Fruit fly (Drosophila melanogaster) whole organism, wandering third instar larva: ENCODE measurements around the gene CG12003.
A peak's percentile ranks its signal among the peaks of the same experiment; 100 is the strongest.

Experiments used
- Abd-B ChIP-seq: fragments of >200 bp; optimal IDR thresholded peaks from 2 replicates; lab custom pipeline; 2017; ENCODE audit warnings: missing biosample characterization, missing genetic modification characterization
- CG32264 ChIP-seq: fragments of 200-800 bp; sonication (Bioruptor generic); optimal IDR thresholded peaks from 2 replicates; lab custom pipeline; 2016; ENCODE audit warnings: missing biosample characterization, missing genetic modification characterization
- CG9705 ChIP-seq: fragments of 200-800 bp; sonication (Bioruptor generic); optimal IDR thresholded peaks from 2 replicates; lab custom pipeline; 2018; ENCODE audit warnings: missing biosample characterization, mild to moderate bottlenecking, missing genetic modification characterization
- CrebA ChIP-seq: fragments of 200-800 bp; sonication (Bioruptor generic); optimal IDR thresholded peaks from 2 replicates; lab custom pipeline; 2016; ENCODE audit warnings: missing biosample characterization, mild to moderate bottlenecking, missing genetic modification characterization, borderline replicate concordance
- Dfd ChIP-seq: fragments of >200 bp; optimal IDR thresholded peaks from 2 replicates; lab custom pipeline; 2017; ENCODE audit warnings: missing biosample characterization, missing genetic modification characterization
- Dif ChIP-seq: fragments of 200-275, 200-300 bp; sonication (Bioruptor generic); optimal IDR thresholded peaks from 2 replicates; lab custom pipeline; 2018; ENCODE audit warnings: missing biosample characterization, missing genetic modification characterization; ENCODE audit not compliant: partially characterized antibody
- GATAd ChIP-seq: sonication (Bioruptor generic); optimal IDR thresholded peaks from 2 replicates; lab custom pipeline; 2016; ENCODE audit warnings: missing biosample characterization, missing genetic modification characterization
- HLH106 ChIP-seq: fragments of 200-800 bp; optimal IDR thresholded peaks from 3 replicates; lab custom pipeline; 2019; ENCODE audit warnings: missing biosample characterization, mild to moderate bottlenecking, missing genetic modification characterization, moderate library complexity
- Hnf4 ChIP-seq: fragments of 200-800 bp; sonication (Bioruptor generic); optimal IDR thresholded peaks from 2 replicates; lab custom pipeline; 2016; ENCODE audit warnings: missing biosample characterization, mild to moderate bottlenecking, missing genetic modification characterization
- Hr78 ChIP-seq: fragments of >200 bp; optimal IDR thresholded peaks from 2 replicates; lab custom pipeline; 2017; ENCODE audit warnings: missing biosample characterization, missing genetic modification characterization
- Hr83 ChIP-seq: fragments of 200-300 bp; sonication (Bioruptor generic); optimal IDR thresholded peaks from 2 replicates; lab custom pipeline; 2016; ENCODE audit warnings: missing biosample characterization, mild to moderate bottlenecking, missing genetic modification characterization, moderate library complexity; ENCODE audit not compliant: poor library complexity, severe bottlenecking
- Jra ChIP-seq: sonication (Bioruptor generic); optimal IDR thresholded peaks from 2 replicates; lab custom pipeline; 2016; ENCODE audit warnings: missing biosample characterization, missing genetic modification characterization
- Mio ChIP-seq: sonication (Bioruptor generic); optimal IDR thresholded peaks from 2 replicates; lab custom pipeline; 2016; ENCODE audit warnings: missing biosample characterization, missing genetic modification characterization
- Myc ChIP-seq: fragments of >200 bp; optimal IDR thresholded peaks from 2 replicates; lab custom pipeline; 2017
- N ChIP-seq: fragments of >200 bp; optimal IDR thresholded peaks from 2 replicates; lab custom pipeline; 2018; ENCODE audit warnings: missing biosample characterization, missing external identifiers, missing genetic modification characterization
- OdsH ChIP-seq: fragments of 200-800 bp; sonication (Bioruptor generic); optimal IDR thresholded peaks from 2 replicates; lab custom pipeline; 2016; ENCODE audit warnings: missing biosample characterization, mild to moderate bottlenecking, missing genetic modification characterization
- Rel ChIP-seq, 2 experiments: fragments of 200-800 bp; sonication (Bioruptor generic) in 1 of 2; optimal IDR thresholded peaks; 2 replicates in 1 of 2; 3 replicates in 1 of 2; lab custom pipeline; 2016 to 2019; ENCODE audit warnings: mild to moderate bottlenecking in 2 of 2, missing biosample characterization in 2 of 2, missing genetic modification characterization in 2 of 2, moderate library complexity in 1 of 2
- Sp1 ChIP-seq: fragments of 200-800 bp; sonication (Bioruptor generic); optimal IDR thresholded peaks from 3 replicates; lab custom pipeline; 2019; ENCODE audit warnings: missing biosample characterization, mild to moderate bottlenecking, missing genetic modification characterization, moderate library complexity
- Vsx2 ChIP-seq: fragments of 200-300, 225-300 bp; sonication (Bioruptor generic); optimal IDR thresholded peaks from 2 replicates; lab custom pipeline; 2018; ENCODE audit warnings: missing biosample characterization, missing genetic modification characterization; ENCODE audit not compliant: partially characterized antibody
- br ChIP-seq: fragments of 200-800 bp; sonication (Bioruptor generic); optimal IDR thresholded peaks from 2 replicates; lab custom pipeline; 2016; ENCODE audit warnings: missing biosample characterization, missing genetic modification characterization
- brk ChIP-seq: fragments of 200-800 bp; sonication (Bioruptor generic); optimal IDR thresholded peaks from 2 replicates; lab custom pipeline; 2016; ENCODE audit warnings: missing biosample characterization, mild to moderate bottlenecking, missing genetic modification characterization
- dl ChIP-seq, 2 experiments: fragments of 175-275, 200-275 bp in 1 of 2; fragments of 200-275 bp in 1 of 2; sonication (Bioruptor generic); optimal IDR thresholded peaks; lab custom pipeline; 2018; ENCODE audit warnings: mild to moderate bottlenecking in 2 of 2, missing biosample characterization in 2 of 2, missing genetic modification characterization in 2 of 2, moderate library complexity in 2 of 2; ENCODE audit not compliant: partially characterized antibody in 2 of 2, insufficient read depth in 1 of 2
- dmrt93B ChIP-seq: fragments of 200-800 bp; sonication (Bioruptor generic); optimal IDR thresholded peaks from 2 replicates; lab custom pipeline; 2018; ENCODE audit warnings: missing biosample characterization, mild to moderate bottlenecking, missing genetic modification characterization
- dsf ChIP-seq: sonication (Bioruptor generic); optimal IDR thresholded peaks from 2 replicates; lab custom pipeline; 2016; ENCODE audit warnings: missing biosample characterization, missing genetic modification characterization, borderline replicate concordance
- ey ChIP-seq: fragments of 200-800 bp; sonication (Bioruptor generic); optimal IDR thresholded peaks from 2 replicates; lab custom pipeline; 2016; ENCODE audit warnings: missing biosample characterization, missing genetic modification characterization
- foxo ChIP-seq, 2 experiments: fragments of 200-800 bp; sonication (Bioruptor generic); optimal IDR thresholded peaks; 2 replicates in 1 of 2; 3 replicates in 1 of 2; lab custom pipeline; 2016 to 2017; ENCODE audit warnings: missing biosample characterization in 2 of 2, missing genetic modification characterization in 2 of 2
- fru ChIP-seq: fragments of 200-800 bp; sonication (Bioruptor generic); optimal IDR thresholded peaks from 3 replicates; lab custom pipeline; 2016; ENCODE audit warnings: missing biosample characterization, mild to moderate bottlenecking, missing genetic modification characterization
- h ChIP-seq: fragments of 200-800 bp; sonication (Bioruptor generic); optimal IDR thresholded peaks from 3 replicates; lab custom pipeline; 2016; ENCODE audit warnings: missing biosample characterization, mild to moderate bottlenecking, missing genetic modification characterization
- jim ChIP-seq: fragments of 175-275, 200-325 bp; sonication (Bioruptor generic); optimal IDR thresholded peaks from 2 replicates; lab custom pipeline; 2016; ENCODE audit warnings: missing biosample characterization, mild to moderate bottlenecking, missing genetic modification characterization
- lola ChIP-seq: fragments of >200 bp; optimal IDR thresholded peaks from 2 replicates; lab custom pipeline; 2017; ENCODE audit warnings: missing biosample characterization, missing genetic modification characterization
- pan ChIP-seq: fragments of >200 bp; optimal IDR thresholded peaks from 2 replicates; lab custom pipeline; 2017
- psq ChIP-seq: fragments of 200-800 bp; sonication (Bioruptor generic); optimal IDR thresholded peaks from 3 replicates; lab custom pipeline; 2017; ENCODE audit warnings: missing biosample characterization, mild to moderate bottlenecking, missing genetic modification characterization, moderate library complexity
- rgr ChIP-seq: fragments of 200-800 bp; sonication (Bioruptor generic); optimal IDR thresholded peaks from 3 replicates; lab custom pipeline; 2016; ENCODE audit warnings: missing biosample characterization, mild to moderate bottlenecking, missing genetic modification characterization
- sage ChIP-seq: fragments of 200-800 bp; sonication (Bioruptor generic); optimal IDR thresholded peaks from 2 replicates; lab custom pipeline; 2016; ENCODE audit warnings: missing biosample characterization, mild to moderate bottlenecking, missing genetic modification characterization
- sv ChIP-seq: fragments of 200-800 bp; sonication (Bioruptor generic); optimal IDR thresholded peaks from 3 replicates; lab custom pipeline; 2016; ENCODE audit warnings: missing biosample characterization, missing genetic modification characterization
- tai ChIP-seq: sonication (Bioruptor generic); optimal IDR thresholded peaks from 2 replicates; lab custom pipeline; 2016; ENCODE audit warnings: missing biosample characterization, missing genetic modification characterization
- usp ChIP-seq: fragments of >200 bp; optimal IDR thresholded peaks from 2 replicates; lab custom pipeline; 2017; ENCODE audit warnings: missing biosample characterization, missing genetic modification characterization
- woc ChIP-seq: sonication (Bioruptor generic); optimal IDR thresholded peaks from 2 replicates; lab custom pipeline; 2016; ENCODE audit warnings: missing biosample characterization, mild to moderate bottlenecking, missing genetic modification characterization

Gene CG12003

dm6 chr3L:1584003-1584402, 18.8 kb downstream of the CG12003 start:
- TF ChIP-seq Vsx2 (GFP tag; lab: Kevin White, UChicago) (no peak), tai (peak; percentile 4), dsf (GFP tag; lab: Kevin White, UChicago) (no peak), N (GFP tag; lab: Kevin White, UChicago) (no peak), pan (lab: Kevin White, UChicago) (no peak), dl (GFP tag; optimal IDR thresholded peaks at IDR 0.05; lab: Kevin White, UChicago; ENCODE audit: insufficient read depth in 1 of 2, partially characterized antibody in 2 of 2) (no peak), psq (GFP tag; lab: Kevin White, UChicago) (no peak), Dfd (GFP tag; lab: Kevin White, UChicago) (no peak), Jra (GFP tag; lab: Kevin White, UChicago) (no peak), CG9705 (GFP tag; lab: Kevin White, UChicago) (no peak), GATAd (no peak), foxo (GFP tag; optimal IDR thresholded peaks at IDR 0.05; lab: Kevin White, UChicago) (peak in 1 of 2 experiments; percentile 48), lola (GFP tag; lab: Kevin White, UChicago) (no peak), h (GFP tag; lab: Kevin White, UChicago) (peak; percentile 50), dmrt93B (no peak), Myc (no peak), OdsH (peak; percentile 15), Abd-B (GFP tag; lab: Kevin White, UChicago) (no peak), ey (GFP tag; lab: Kevin White, UChicago) (peak; percentile 23), sage (no peak), woc (GFP tag; lab: Kevin White, UChicago) (no peak), Dif (GFP tag; lab: Kevin White, UChicago) (no peak), HLH106 (tag; lab: Kevin White, UChicago) (no peak), fru (GFP tag; lab: Kevin White, UChicago) (peak; percentile 32), rgr (GFP tag; lab: Kevin White, UChicago) (peak; percentile 27), jim (GFP tag; lab: Kevin White, UChicago) (no peak), CG32264 (GFP tag; lab: Kevin White, UChicago) (no peak), usp (GFP tag; lab: Kevin White, UChicago) (no peak), Rel (GFP tag; optimal IDR thresholded peaks at IDR 0.05; lab: Kevin White, UChicago) (no peak), Rel (tag; optimal IDR thresholded peaks at IDR 0.05; lab: Kevin White, UChicago) (no peak), Hr78 (GFP tag; lab: Kevin White, UChicago) (no peak), sv (GFP tag; lab: Kevin White, UChicago) (no peak), Hr83 (GFP tag; lab: Kevin White, UChicago) (no peak), Sp1 (no peak), brk (GFP tag; lab: Kevin White, UChicago) (no peak), Mio (GFP tag; lab: Kevin White, UChicago) (no peak), br (GFP tag; lab: Kevin White, UChicago) (peak; percentile 8), Hnf4 (no peak), CrebA (GFP tag; lab: Kevin White, UChicago) (no peak)

DNA sequence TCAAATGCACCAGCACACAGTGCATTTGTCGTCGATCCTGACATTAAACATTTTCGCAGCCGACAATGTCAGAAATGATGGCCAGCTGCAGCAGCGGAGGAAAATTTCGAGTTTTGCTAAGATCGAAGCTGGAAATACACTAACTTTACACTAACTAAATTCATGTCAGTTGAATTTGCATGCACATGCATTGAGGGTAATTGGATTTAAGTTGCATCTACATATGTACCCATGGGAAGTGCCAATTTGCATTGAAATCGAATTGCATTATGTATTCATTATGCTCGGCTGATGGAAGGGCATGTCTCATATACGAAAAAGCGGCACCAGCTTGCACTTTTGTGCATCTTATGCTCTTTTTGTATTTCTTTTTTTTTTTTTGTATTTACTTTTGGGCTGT, 19.6 kb downstream of the CG12003 start:
- TF ChIP-seq usp (GFP tag; lab: Kevin White, UChicago) (no peak), sv (GFP tag; lab: Kevin White, UChicago) (no peak), dmrt93B (peak; percentile 61), OdsH (no peak), lola (GFP tag; lab: Kevin White, UChicago) (no peak), rgr (GFP tag; lab: Kevin White, UChicago) (no peak), pan (lab: Kevin White, UChicago) (no peak), CG9705 (GFP tag; lab: Kevin White, UChicago) (peak; percentile 30), sage (peak; percentile 60), psq (GFP tag; lab: Kevin White, UChicago) (no peak), CG32264 (GFP tag; lab: Kevin White, UChicago) (peak; percentile 71), ey (GFP tag; lab: Kevin White, UChicago) (peak; percentile 38), dsf (GFP tag; lab: Kevin White, UChicago) (no peak), CrebA (GFP tag; lab: Kevin White, UChicago) (no peak), Dfd (GFP tag; lab: Kevin White, UChicago) (no peak), Sp1 (peak; percentile 0), woc (GFP tag; lab: Kevin White, UChicago) (peak; percentile 72), foxo (GFP tag; optimal IDR thresholded peaks at IDR 0.05; lab: Kevin White, UChicago) (peak in 1 of 2 experiments; percentile 39), h (GFP tag; lab: Kevin White, UChicago) (peak; percentile 78), Vsx2 (GFP tag; lab: Kevin White, UChicago) (no peak), HLH106 (tag; lab: Kevin White, UChicago) (peak; percentile 72), Hnf4 (no peak), Hr83 (GFP tag; lab: Kevin White, UChicago) (no peak), br (GFP tag; lab: Kevin White, UChicago) (peak; percentile 46)
